Worm (Caenorhabditis elegans) whole organism, L3 larva: ENCODE data around the gene E02C12.6.

Experiments used
- daf-12 ChIP-seq: fragments of 150-350 bp; optimal IDR thresholded peaks from 2 replicates; lab custom pipeline; 2014; ENCODE audit warnings: missing biosample characterization, missing genetic modification reagents, missing genetic modification characterization
- pqm-1 ChIP-seq: fragments of 150-350 bp; optimal IDR thresholded peaks from 2 replicates; lab custom pipeline; 2017; ENCODE audit warnings: missing biosample characterization, missing genetic modification characterization, inconsistent platforms
- snpc-4 ChIP-seq: fragments of 150-350 bp; optimal IDR thresholded peaks from 2 replicates; lab custom pipeline; 2014; ENCODE audit warnings: missing biosample characterization, missing genetic modification characterization
- zag-1 ChIP-seq: fragments of 150-350 bp; optimal IDR thresholded peaks from 2 replicates; lab custom pipeline; 2014; ENCODE audit warnings: missing biosample characterization, missing genetic modification characterization

ce11 chrV:9382538-9383328, 11.8 kb upstream of the E02C12.6 start:
- no peak for TF ChIP-seq snpc-4
- no peak for TF ChIP-seq pqm-1 (tag; lab: Kevin White, UChicago)
- TF ChIP-seq daf-12 (tag; lab: Kevin White, UChicago), result no peak
- TF ChIP-seq zag-1 (tag; lab: Kevin White, UChicago), result no peak
